Fruit fly (Drosophila melanogaster): ENCODE measurements around the gene dsb.

dsb gene

dm6 chr3L:1861794-1862447 is 48.1 kb downstream of the dsb start, which contains the start of gene Rap1 (continued):
- TF ChIP-seq Ravus (GFP tag; IDR thresholded peaks at IDR 0.05) (peak; percentile 33), MBD-R2 (GFP tag; IDR thresholded peaks at IDR 0.05) (peak; percentile 78), chn (GFP tag; optimal IDR thresholded peaks at IDR 0.05) (peak; percentile 45), pfk (GFP tag; optimal IDR thresholded peaks at IDR 0.05) (no peak), inv (GFP tag; IDR thresholded peaks at IDR 0.05; ENCODE audit: partially characterized antibody) (peak; percentile 96), cwo (GFP tag; optimal IDR thresholded peaks at IDR 0.05) (peak; percentile 6), CG15269 (tag; optimal IDR thresholded peaks at IDR 0.05) (no peak), nerfin-1 (tag; optimal IDR thresholded peaks at IDR 0.05) (peak; percentile 62), dmrt11E (tag; optimal IDR thresholded peaks at IDR 0.05) (peak; percentile 57), CG18011 (GFP tag; optimal IDR thresholded peaks at IDR 0.05) (no peak), luna (GFP tag; optimal IDR thresholded peaks at IDR 0.05) (peak; percentile 19), bcd (GFP tag; optimal IDR thresholded peaks at IDR 0.05) (peak; percentile 75), mam (GFP tag; optimal IDR thresholded peaks at IDR 0.05) (peak; percentile 81), croc (GFP tag; conservative IDR thresholded peaks at IDR 0.05) (peak; percentile 51; the same call in 2 of the 3 replicates), pan (optimal IDR thresholded peaks at IDR 0.05) (no peak), pan (GFP tag; optimal IDR thresholded peaks at IDR 0.05 in 1 of 2, IDR thresholded peaks at IDR 0.05 in 1 of 2) (peak in 1 of 2 experiments; percentile 70), CG12236 (GFP tag; optimal IDR thresholded peaks at IDR 0.05) (peak; percentile 51), Taf1 (GFP tag; IDR thresholded peaks at IDR 0.05) (peak; percentile 25; the same call in 1 of the 2 replicates), lbe (GFP tag; optimal IDR thresholded peaks at IDR 0.05) (peak; percentile 5), CG6813 (GFP tag; optimal IDR thresholded peaks at IDR 0.05) (no peak), CG13424 (tag; optimal IDR thresholded peaks at IDR 0.05) (peak; percentile 33), sr (GFP tag; IDR thresholded peaks at IDR 0.05) (no peak), YL-1 (GFP tag; optimal IDR thresholded peaks at IDR 0.05) (peak; percentile 89), ap (GFP tag; IDR thresholded peaks at IDR 0.05) (peak; percentile 22; the same call in 1 of the 2 replicates), Rfx (GFP tag; IDR thresholded peaks at IDR 0.05) (peak; percentile 92), CG13624 (GFP tag; optimal IDR thresholded peaks at IDR 0.05) (peak; percentile 70), zfh2 (GFP tag; optimal IDR thresholded peaks at IDR 0.05) (peak; percentile 35), dmrt99B (tag; optimal IDR thresholded peaks at IDR 0.05) (peak; percentile 51), CG4424 (GFP tag; optimal IDR thresholded peaks at IDR 0.05) (peak; percentile 76), CkIIα-i1 (GFP tag; IDR thresholded peaks at IDR 0.05) (no peak), H15 (GFP tag; IDR thresholded peaks at IDR 0.05) (peak; percentile 82; the same call in 2 of the 3 replicates), CG34376 (GFP tag; optimal IDR thresholded peaks at IDR 0.05) (peak; percentile 54), Gug (GFP tag; IDR thresholded peaks at IDR 0.05) (peak; percentile 88), wek (GFP tag; optimal IDR thresholded peaks at IDR 0.05) (no peak), CG7839 (tag; optimal IDR thresholded peaks at IDR 0.05) (peak; percentile 49), B-H2 (GFP tag; optimal IDR thresholded peaks at IDR 0.05) (peak; percentile 28), fd3F (GFP tag; optimal IDR thresholded peaks at IDR 0.05) (no peak), Oli (tag; optimal IDR thresholded peaks at IDR 0.05) (peak; percentile 7), CG17612 (GFP tag; IDR thresholded peaks at IDR 0.05) (peak; percentile 42; the same call in 1 of the 2 replicates), Neu2 (GFP tag; optimal IDR thresholded peaks at IDR 0.05; ENCODE audit: borderline replicate concordance) (peak; percentile 20), HmgZ (tag; optimal IDR thresholded peaks at IDR 0.05) (peak; percentile 15), Usf (GFP tag; optimal IDR thresholded peaks at IDR 0.05) (peak; percentile 16), pb (GFP tag; optimal IDR thresholded peaks at IDR 0.05) (peak; percentile 52), eve (GFP tag; optimal IDR thresholded peaks at IDR 0.05) (no peak), Rx (GFP tag; IDR thresholded peaks at IDR 0.05) (peak; percentile 46), caup (GFP tag; optimal IDR thresholded peaks at IDR 0.05; ENCODE audit: severe bottlenecking) (no peak), ftz-f1 (GFP tag; optimal IDR thresholded peaks at IDR 0.05) (peak; percentile 38), Camta (GFP tag; optimal IDR thresholded peaks at IDR 0.05) (peak; percentile 50), fd64A (GFP tag; optimal IDR thresholded peaks at IDR 0.05) (no peak)

Measured in whole organism, embryonic.